Worm (Caenorhabditis elegans) whole organism, L1 larva: ENCODE measurements around the gene sipa-1.

Experiments
- F16B12.6 ChIP-seq: fragments of 150-350 bp; optimal IDR thresholded peaks from 2 replicates; lab custom pipeline; 2014; ENCODE audit warnings: missing biosample characterization, missing genetic modification characterization
- Y116A8C.19 ChIP-seq: sonication (generic microtip); optimal IDR thresholded peaks from 2 replicates; lab custom pipeline; 2016; ENCODE audit warnings: missing compliant biosample characterization, missing genetic modification characterization, borderline replicate concordance
- ama-1 ChIP-seq: fragments of 150-350 bp; optimal IDR thresholded peaks from 2 replicates; lab custom pipeline; 2014
- blmp-1 ChIP-seq: fragments of 150-350 bp; optimal IDR thresholded peaks from 2 replicates; lab custom pipeline; 2014; ENCODE audit warnings: missing biosample characterization, missing genetic modification characterization
- ceh-63 ChIP-seq: fragments of 200-800 bp; sonication (Bioruptor generic); optimal IDR thresholded peaks from 2 replicates; lab custom pipeline; 2018; ENCODE audit warnings: mild to moderate bottlenecking, missing genetic modification characterization, missing compliant biosample characterization
- ceh-88 ChIP-seq: fragments of 200-800 bp; sonication (Bioruptor generic); IDR thresholded peaks from 2 replicates; pipeline ENCODE4 v1.3.6; 2022; ENCODE audit warnings: missing genetic modification characterization, missing compliant biosample characterization
- ceh-90 ChIP-seq: sonication (generic microtip); optimal IDR thresholded peaks from 2 replicates; lab custom pipeline; 2016; ENCODE audit warnings: missing genetic modification characterization, missing compliant biosample characterization
- dpl-1 ChIP-seq, 3 experiments: fragments of 150-350 bp in 2 of 3; sonication (generic microtip) in 1 of 3; optimal IDR thresholded peaks; 2 replicates each; lab custom pipeline; 2014 to 2017; ENCODE audit warnings: missing biosample characterization in 3 of 3, missing genetic modification characterization in 3 of 3, missing genetic modification reagents in 3 of 3
- efl-1 ChIP-seq, 4 experiments: fragments of 150-350 bp; optimal IDR thresholded peaks in 3 of 4; peaks in 1 of 4; 1 replicate in 1 of 4; 2 replicates in 3 of 4; lab custom pipeline; 2014; ENCODE audit warnings: missing biosample characterization in 2 of 4, missing genetic modification characterization in 2 of 4, missing genetic modification reagents in 2 of 4
- egl-13 ChIP-seq: sonication (generic microtip); optimal IDR thresholded peaks from 2 replicates; lab custom pipeline; 2016; ENCODE audit warnings: missing genotype, missing genetic modification reagents, missing genetic modification characterization, missing compliant biosample characterization
- egl-27 ChIP-seq, 2 experiments: fragments of 150-350 bp in 1 of 2; sonication (generic microtip); optimal IDR thresholded peaks; 3 replicates each; lab custom pipeline; 2017 to 2018; ENCODE audit warnings: missing biosample characterization in 2 of 2, missing genetic modification characterization in 2 of 2, missing genetic modification reagents in 2 of 2
- elt-3 ChIP-seq, 6 experiments: fragments of 150-350 bp in 1 of 6; sonication (generic microtip); optimal IDR thresholded peaks; 2 replicates each; lab custom pipeline; 2017 to 2018; ENCODE audit warnings: missing biosample characterization in 6 of 6, missing genetic modification characterization in 6 of 6, inconsistent platforms in 1 of 6
- fkh-10 ChIP-seq: sonication (generic microtip); optimal IDR thresholded peaks from 2 replicates; lab custom pipeline; 2017; ENCODE audit warnings: missing biosample characterization, missing genetic modification reagents, missing genetic modification characterization
- grh-1 ChIP-seq: fragments of 200-800 bp; sonication (Bioruptor generic); IDR thresholded peaks from 2 replicates; pipeline ENCODE4 v1.3.6; 2022; ENCODE audit warnings: missing genetic modification reagents, missing genetic modification characterization, missing compliant biosample characterization
- hlh-4 ChIP-seq: sonication (generic microtip); optimal IDR thresholded peaks from 2 replicates; lab custom pipeline; 2016; ENCODE audit warnings: mild to moderate bottlenecking, missing genetic modification characterization, missing compliant biosample characterization
- irx-1 ChIP-seq: sonication (generic microtip); optimal IDR thresholded peaks from 2 replicates; lab custom pipeline; 2016; ENCODE audit warnings: missing genetic modification characterization, missing compliant biosample characterization
- lin-13 ChIP-seq: fragments of 150-350 bp; optimal IDR thresholded peaks from 2 replicates; lab custom pipeline; 2014; ENCODE audit warnings: missing biosample characterization, missing genetic modification reagents, missing genetic modification characterization
- lin-14 ChIP-seq: fragments of 200-800 bp; sonication (Bioruptor generic); optimal IDR thresholded peaks from 2 replicates; lab custom pipeline; 2018; ENCODE audit warnings: mild to moderate bottlenecking, missing genetic modification characterization, moderate library complexity, missing compliant biosample characterization
- lin-15B ChIP-seq: fragments of 150-350 bp; sonication (generic microtip); optimal IDR thresholded peaks from 3 replicates; lab custom pipeline; 2014; ENCODE audit warnings: missing biosample characterization, missing genetic modification characterization
- lin-35 ChIP-seq, 2 experiments: fragments of 150-350 bp; optimal IDR thresholded peaks; 2 replicates each; lab custom pipeline; 2014; ENCODE audit warnings: missing biosample characterization in 2 of 2, missing genetic modification characterization in 2 of 2, missing genetic modification reagents in 2 of 2
- lin-39 ChIP-seq: fragments of 150-350 bp; optimal IDR thresholded peaks from 2 replicates; lab custom pipeline; 2014; ENCODE audit warnings: missing biosample characterization, missing genetic modification reagents, missing genetic modification characterization
- lir-3 ChIP-seq: sonication (generic microtip); optimal IDR thresholded peaks from 2 replicates; lab custom pipeline; 2016; ENCODE audit warnings: mild to moderate bottlenecking, missing genetic modification characterization, moderate library complexity, missing compliant biosample characterization; ENCODE audit not compliant: poor library complexity
- lsy-2 ChIP-seq, 2 experiments: fragments of 150-350 bp; optimal IDR thresholded peaks; 2 replicates each; lab custom pipeline; 2014; ENCODE audit warnings: missing biosample characterization in 2 of 2, missing genetic modification characterization in 2 of 2
- mef-2 ChIP-seq: fragments of 150-350 bp; optimal IDR thresholded peaks from 2 replicates; lab custom pipeline; 2014; ENCODE audit warnings: missing biosample characterization, missing genetic modification characterization
- nhr-12 ChIP-seq: sonication (generic microtip); optimal IDR thresholded peaks from 2 replicates; lab custom pipeline; 2017; ENCODE audit warnings: missing biosample characterization, missing genetic modification characterization
- nhr-19 ChIP-seq: fragments of 200-800 bp; sonication (Bioruptor generic); conservative IDR thresholded peaks from 2 replicates; pipeline ENCODE4 v1.3.6; 2022; ENCODE audit warnings: missing genetic modification characterization, missing compliant biosample characterization
- nhr-20 ChIP-seq: sonication (generic microtip); optimal IDR thresholded peaks from 2 replicates; lab custom pipeline; 2016; ENCODE audit warnings: mild to moderate bottlenecking, missing genetic modification characterization, missing compliant biosample characterization
- nhr-47 ChIP-seq: sonication (generic microtip); optimal IDR thresholded peaks from 2 replicates; lab custom pipeline; 2016; ENCODE audit warnings: mild to moderate bottlenecking, missing genetic modification characterization, moderate library complexity, missing compliant biosample characterization
- nhr-71 ChIP-seq: sonication (generic microtip); optimal IDR thresholded peaks from 2 replicates; lab custom pipeline; 2016; ENCODE audit warnings: mild to moderate bottlenecking, missing genetic modification characterization, moderate library complexity, missing compliant biosample characterization
- nhr-76 ChIP-seq: sonication (generic microtip); optimal IDR thresholded peaks from 2 replicates; lab custom pipeline; 2017; ENCODE audit warnings: missing biosample characterization, missing genetic modification characterization
- nhr-77 ChIP-seq: fragments of 150-350 bp; optimal IDR thresholded peaks from 2 replicates; lab custom pipeline; 2014; ENCODE audit warnings: missing biosample characterization, missing genetic modification characterization
- nhr-85 ChIP-seq: sonication (generic microtip); peaks from one replicate; lab custom pipeline; 2016; ENCODE audit warnings: missing genetic modification characterization, inconsistent platforms, missing compliant biosample characterization
- nhr-90 ChIP-seq: sonication (generic microtip); optimal IDR thresholded peaks from 2 replicates; lab custom pipeline; 2016; ENCODE audit warnings: mild to moderate bottlenecking, missing genetic modification characterization, missing compliant biosample characterization; ENCODE audit not compliant: poor library complexity
- pag-3 ChIP-seq: sonication (generic microtip); optimal IDR thresholded peaks from 2 replicates; lab custom pipeline; 2017; ENCODE audit warnings: missing genetic modification characterization, mild to moderate bottlenecking, missing compliant biosample characterization, antibody characterized with exemption, borderline replicate concordance; ENCODE audit not compliant: insufficient read depth
- pax-3 ChIP-seq: fragments of 200-800 bp; sonication (Bioruptor generic); optimal IDR thresholded peaks from 2 replicates; lab custom pipeline; 2018; ENCODE audit warnings: mild to moderate bottlenecking, missing genetic modification characterization, moderate library complexity, missing compliant biosample characterization
- pqm-1 ChIP-seq: sonication (generic microtip); optimal IDR thresholded peaks from 3 replicates; lab custom pipeline; 2017; ENCODE audit warnings: missing biosample characterization, missing genetic modification characterization
- skn-1 ChIP-seq: fragments of 150-350 bp; optimal IDR thresholded peaks from 2 replicates; lab custom pipeline; 2014; ENCODE audit warnings: missing biosample characterization, missing genetic modification characterization
- snpc-4 ChIP-seq: fragments of 150-350 bp; optimal IDR thresholded peaks from 2 replicates; lab custom pipeline; 2014; ENCODE audit warnings: missing biosample characterization, missing genetic modification characterization
- snu-23 ChIP-seq: sonication (generic microtip); optimal IDR thresholded peaks from 2 replicates; lab custom pipeline; 2016; ENCODE audit warnings: missing genetic modification characterization, missing compliant biosample characterization
- sox-4 ChIP-seq: sonication (generic microtip); optimal IDR thresholded peaks from 2 replicates; lab custom pipeline; 2016; ENCODE audit warnings: missing genetic modification characterization, missing compliant biosample characterization
- sup-37 ChIP-seq: fragments of 200-800 bp; sonication (Bioruptor generic); optimal IDR thresholded peaks from 2 replicates; lab custom pipeline; 2018; ENCODE audit warnings: mild to moderate bottlenecking, missing genetic modification characterization, missing compliant biosample characterization
- swsn-7 ChIP-seq: sonication (generic microtip); optimal IDR thresholded peaks from 2 replicates; lab custom pipeline; 2016; ENCODE audit warnings: missing genetic modification characterization, missing compliant biosample characterization
- tbx-2 ChIP-seq: sonication (generic microtip); optimal IDR thresholded peaks from 2 replicates; lab custom pipeline; 2016; ENCODE audit warnings: missing genetic modification characterization, missing compliant biosample characterization
- unc-30 ChIP-seq: sonication (generic microtip); optimal IDR thresholded peaks from 2 replicates; lab custom pipeline; 2017; ENCODE audit warnings: missing biosample characterization, missing genetic modification characterization
- unc-62 ChIP-seq: fragments of 150-350 bp; optimal IDR thresholded peaks from 2 replicates; lab custom pipeline; 2014; ENCODE audit warnings: missing biosample characterization, missing genetic modification reagents, missing genetic modification characterization
- vab-15 ChIP-seq: sonication (generic microtip); optimal IDR thresholded peaks from 2 replicates; lab custom pipeline; 2017; ENCODE audit warnings: missing genotype, mild to moderate bottlenecking, missing genetic modification characterization, missing compliant biosample characterization
- zag-1 ChIP-seq: fragments of 150-350 bp; optimal IDR thresholded peaks from 2 replicates; lab custom pipeline; 2014; ENCODE audit warnings: missing biosample characterization, missing genetic modification characterization
- zip-4 ChIP-seq: fragments of 200-800 bp; sonication (Bioruptor generic); optimal IDR thresholded peaks from 2 replicates; lab custom pipeline; 2018; ENCODE audit warnings: mild to moderate bottlenecking, missing genetic modification characterization, moderate library complexity, missing compliant biosample characterization
- ztf-4 ChIP-seq: fragments of 150-350 bp; optimal IDR thresholded peaks from 2 replicates; lab custom pipeline; 2014; ENCODE audit warnings: missing biosample characterization, missing genetic modification characterization

The sipa-1 gene

ce11 chrV:11616813-11617212 is 20.3 kb downstream of the sipa-1 start:
- no peak for TF ChIP-seq lir-3 (tag; lab: Kevin White, UChicago)
- peak; percentile 62 for TF ChIP-seq nhr-85 (tag; lab: Kevin White, UChicago)
- TF ChIP-seq swsn-7 = no peak
- no peak for TF ChIP-seq nhr-77 (tag; lab: Kevin White, UChicago)
- TF ChIP-seq lin-39 (tag; lab: Kevin White, UChicago) = no peak
- TF ChIP-seq sox-4 (tag; lab: Kevin White, UChicago) = no peak
- TF ChIP-seq elt-3 (tag; optimal IDR thresholded peaks at IDR 0.05; lab: Kevin White, UChicago) = peak in 1 of 6 experiments; percentile 22
- no peak for TF ChIP-seq nhr-12 (tag; lab: Kevin White, UChicago)
- TF ChIP-seq ceh-63 (GFP tag; lab: Kevin White, UChicago) = no peak
- no peak for TF ChIP-seq F16B12.6 (tag; lab: Kevin White, UChicago)
- TF ChIP-seq sup-37 (GFP tag; lab: Kevin White, UChicago) = no peak
- TF ChIP-seq lin-13 (GFP tag; lab: Kevin White, UChicago) = no peak
- TF ChIP-seq blmp-1 (tag; lab: Kevin White, UChicago) = no peak
- TF ChIP-seq ama-1 (lab: Kevin White, UChicago) = peak; percentile 26
- TF ChIP-seq nhr-76 (tag; lab: Kevin White, UChicago) = no peak

- peak; percentile 83 for TF ChIP-seq nhr-20
- TF ChIP-seq nhr-19 (GFP tag; lab: Robert Waterston, UW) = peak; percentile 31; the same call in 1 of the 2 replicates
- TF ChIP-seq mef-2 (tag; lab: Kevin White, UChicago) = no peak
- TF ChIP-seq dpl-1 (GFP tag; optimal IDR thresholded peaks at IDR 0.05; lab: Kevin White, UChicago) = peak in 1 of 3 experiments; percentile 26
- TF ChIP-seq unc-30 = no peak
- peak in 1 of 2 experiments; percentile 24 for TF ChIP-seq lin-35 (GFP tag; optimal IDR thresholded peaks at IDR 0.05; lab: Kevin White, UChicago)
- TF ChIP-seq ceh-90 (tag; lab: Kevin White, UChicago) = no peak
- TF ChIP-seq efl-1 (optimal IDR thresholded peaks at IDR 0.05; lab: Kevin White, UChicago) = no peak
- TF ChIP-seq efl-1 (GFP tag; optimal IDR thresholded peaks at IDR 0.05 in 1 of 2; lab: Kevin White, UChicago) = peak in 1 of 2 experiments; percentile 33
- TF ChIP-seq vab-15 (tag; lab: Kevin White, UChicago) = no peak
- peak; percentile 59 for TF ChIP-seq blmp-1 (tag; lab: Kevin White, UChicago)
- no peak for TF ChIP-seq pqm-1
- TF ChIP-seq lsy-2 (tag; optimal IDR thresholded peaks at IDR 0.05; lab: Kevin White, UChicago) = peak; percentile 3 to 8
- TF ChIP-seq irx-1 = no peak
- TF ChIP-seq elt-3 (tag; optimal IDR thresholded peaks at IDR 0.05; lab: Kevin White, UChicago) = peak in 5 of 6 experiments; percentile 5 to 78 (median 36)
- peak; percentile 75 for TF ChIP-seq grh-1 (GFP tag; lab: Robert Waterston, UW)
- no peak for TF ChIP-seq hlh-4 (tag; lab: Kevin White, UChicago)
- peak; percentile 33 for TF ChIP-seq nhr-90
- no peak for TF ChIP-seq zip-4
- TF ChIP-seq zag-1 (tag; lab: Kevin White, UChicago) = no peak
- TF ChIP-seq lin-15B = no peak
- TF ChIP-seq pax-3 (tag; lab: Kevin White, UChicago) = no peak
- TF ChIP-seq ztf-4 (tag; lab: Kevin White, UChicago) = no peak
- TF ChIP-seq nhr-47 (tag; lab: Kevin White, UChicago) = no peak
- no peak for TF ChIP-seq egl-27 (tag; optimal IDR thresholded peaks at IDR 0.05; lab: Kevin White, UChicago)
- no peak for TF ChIP-seq sox-4 (tag; lab: Kevin White, UChicago)
- no peak for TF ChIP-seq snpc-4 (tag; lab: Kevin White, UChicago)
- no peak for TF ChIP-seq egl-13 (tag; lab: Kevin White, UChicago)
- peak; percentile 59 for TF ChIP-seq lin-14
- no peak for TF ChIP-seq pag-3 (tag; lab: Kevin White, UChicago)
- TF ChIP-seq fkh-10 (GFP tag; lab: Kevin White, UChicago) = no peak
- TF ChIP-seq snu-23 = peak; percentile 72
- peak; percentile 98 for TF ChIP-seq nhr-85 (tag; lab: Kevin White, UChicago)
- no peak for TF ChIP-seq Y116A8C.19 (tag; lab: Kevin White, UChicago)
- no peak for TF ChIP-seq ceh-88 (GFP tag; lab: Robert Waterston, UW)
- no peak for TF ChIP-seq unc-62 (GFP tag; lab: Kevin White, UChicago)
- no peak for TF ChIP-seq skn-1 (tag; lab: Kevin White, UChicago)
- peak; percentile 72 for TF ChIP-seq nhr-71 (tag; lab: Kevin White, UChicago)
- peak; percentile 12 for TF ChIP-seq tbx-2 (tag; lab: Kevin White, UChicago)
Measured at ce11 chrV:11615948-11616681, 21.0 kb downstream of the sipa-1 start, which contains the start of gene nlp-24. Gene nlp-24 (plus strand): TSS chrV:11616376.
